Worm (Caenorhabditis elegans) whole organism, early embryonic: ENCODE data around the gene M162.5.
A peak's percentile ranks its signal among the peaks of the same experiment; 100 is the strongest.

Source experiments
- B0310.2 ChIP-seq: sonication (generic microtip); optimal IDR thresholded peaks from 2 replicates; lab custom pipeline; 2016; ENCODE audit warnings: mild to moderate bottlenecking, missing genetic modification characterization, missing compliant biosample characterization
- F13C5.2 ChIP-seq: sonication (generic microtip); optimal IDR thresholded peaks from 2 replicates; lab custom pipeline; 2017; ENCODE audit warnings: mild to moderate bottlenecking, missing genetic modification characterization, inconsistent platforms, missing compliant biosample characterization
- aly-1 ChIP-seq: sonication (generic microtip); optimal IDR thresholded peaks from 2 replicates; lab custom pipeline; 2016; ENCODE audit warnings: missing genetic modification characterization, missing compliant biosample characterization
- ama-1 ChIP-seq: fragments of 150-350 bp; optimal IDR thresholded peaks from 2 replicates; lab custom pipeline; 2014
- ceh-13 ChIP-seq: fragments of 200-800 bp; sonication (Bioruptor generic); optimal IDR thresholded peaks from 2 replicates; lab custom pipeline; 2018; ENCODE audit warnings: mild to moderate bottlenecking, missing genetic modification characterization, missing compliant biosample characterization
- ceh-36 ChIP-seq: sonication (generic microtip); optimal IDR thresholded peaks from 2 replicates; lab custom pipeline; 2016; ENCODE audit warnings: missing genetic modification characterization, inconsistent platforms, missing compliant biosample characterization
- ets-7 ChIP-seq: sonication (generic microtip); optimal IDR thresholded peaks from 2 replicates; lab custom pipeline; 2016; ENCODE audit warnings: missing genotype, missing genetic modification characterization, missing compliant biosample characterization
- flt-1 ChIP-seq: fragments of 200-800 bp; sonication (Bioruptor generic); IDR thresholded peaks from 2 replicates; pipeline ENCODE4 v1.3.6; 2022; ENCODE audit warnings: missing genetic modification characterization, missing compliant biosample characterization
- hmbx-1 ChIP-seq: sonication (generic microtip); optimal IDR thresholded peaks from 2 replicates; lab custom pipeline; 2016; ENCODE audit warnings: mild to moderate bottlenecking, missing genetic modification characterization, missing compliant biosample characterization
- hmg-4 ChIP-seq: fragments of 200-800 bp; sonication (Bioruptor generic); optimal IDR thresholded peaks from 2 replicates; lab custom pipeline; 2018; ENCODE audit warnings: mild to moderate bottlenecking, missing genetic modification characterization, missing compliant biosample characterization
- hnd-1 ChIP-seq: sonication (generic microtip); optimal IDR thresholded peaks from 2 replicates; lab custom pipeline; 2016; ENCODE audit warnings: missing genetic modification characterization, missing compliant biosample characterization
- pes-1 ChIP-seq: fragments of 200-800 bp; sonication (Bioruptor generic); IDR thresholded peaks from 2 replicates; pipeline ENCODE4 v1.3.6; 2022; ENCODE audit warnings: missing genetic modification reagents, missing genetic modification characterization, missing compliant biosample characterization
- scrt-1 ChIP-seq: fragments of 200-800 bp; sonication (Bioruptor generic); IDR thresholded peaks from 2 replicates; pipeline ENCODE4 v1.3.6; 2022; ENCODE audit warnings: missing genetic modification characterization, missing compliant biosample characterization
- sea-1 ChIP-seq: fragments of 200-800 bp; sonication (Bioruptor generic); conservative IDR thresholded peaks from 2 replicates; pipeline ENCODE4 v1.3.6; 2022; ENCODE audit warnings: missing genetic modification characterization, missing compliant biosample characterization
- tbx-11 ChIP-seq: fragments of 200-800 bp; sonication (Bioruptor generic); IDR thresholded peaks from 2 replicates; pipeline ENCODE4 v1.3.6; 2022; ENCODE audit warnings: missing genetic modification characterization, missing compliant biosample characterization
- tbx-37 ChIP-seq: fragments of 200-800 bp; sonication (Bioruptor generic); conservative IDR thresholded peaks from 2 replicates; pipeline ENCODE4 v1.3.6; 2022; ENCODE audit warnings: missing genetic modification reagents, missing genetic modification characterization, missing compliant biosample characterization
- tra-4 ChIP-seq: sonication (generic microtip); optimal IDR thresholded peaks from 2 replicates; lab custom pipeline; 2017; ENCODE audit warnings: missing genetic modification characterization, missing compliant biosample characterization

Gene M162.5

ce11 chrV:19724589-19724988 lies 36.3 kb upstream of the M162.5 start:
- TF ChIP-seq B0310.2 (tag; lab: Kevin White, UChicago) (no peak), flt-1 (GFP tag; lab: Robert Waterston, UW) (no peak), hmg-4 (GFP tag; lab: Kevin White, UChicago) (no peak), sea-1 (GFP tag; lab: Robert Waterston, UW) (no peak), aly-1 (tag; lab: Kevin White, UChicago) (no peak), ceh-36 (tag; lab: Kevin White, UChicago) (no peak)

ce11 chrV:19727990-19728389 lies 32.9 kb upstream of the M162.5 start:
- TF ChIP-seq ceh-13 (GFP tag; lab: Kevin White, UChicago), result no peak
- TF ChIP-seq ets-7, result no peak
- no peak for TF ChIP-seq tbx-11 (GFP tag; lab: Robert Waterston, UW)
- no peak for TF ChIP-seq scrt-1 (GFP tag; lab: Robert Waterston, UW)
- no peak for TF ChIP-seq F13C5.2
- no peak for TF ChIP-seq tra-4 (tag; lab: Kevin White, UChicago)
- TF ChIP-seq ama-1, result no peak
- no peak for TF ChIP-seq flt-1 (GFP tag; lab: Robert Waterston, UW)
- no peak for TF ChIP-seq hmbx-1 (tag; lab: Kevin White, UChicago)
- no peak for TF ChIP-seq B0310.2 (tag; lab: Kevin White, UChicago)
- TF ChIP-seq hnd-1 (tag; lab: Kevin White, UChicago), result no peak
- no peak for TF ChIP-seq aly-1 (tag; lab: Kevin White, UChicago)
- TF ChIP-seq hmg-4 (GFP tag; lab: Kevin White, UChicago), result no peak
- TF ChIP-seq pes-1 (GFP tag; lab: Robert Waterston, UW), result no peak
- TF ChIP-seq ceh-36 (tag; lab: Kevin White, UChicago), result no peak

ce11 chrV:19728731-19729130 lies 32.1 kb upstream of the M162.5 start, which contains the start of gene Y116F11A.3:
Y116F11A.3 (plus strand) TSS chrV:19729031.
- no peak for TF ChIP-seq scrt-1 (GFP tag; lab: Robert Waterston, UW)
- TF ChIP-seq flt-1 (GFP tag; lab: Robert Waterston, UW), result no peak
- TF ChIP-seq tra-4 (tag; lab: Kevin White, UChicago), result no peak
- no peak for TF ChIP-seq ama-1
- TF ChIP-seq tbx-37 (GFP tag; lab: Robert Waterston, UW), result no peak
- no peak for TF ChIP-seq ceh-13 (GFP tag; lab: Kevin White, UChicago)
- no peak for TF ChIP-seq hmbx-1 (tag; lab: Kevin White, UChicago)

ce11 chrV:19730280-19730679 lies 30.6 kb upstream of the M162.5 start, which contains the start of gene Y116F11A.1:
Y116F11A.1 (plus strand) TSS chrV:19730580.
- TF ChIP-seq ceh-36 (tag; lab: Kevin White, UChicago), result no peak
- TF ChIP-seq hnd-1 (tag; lab: Kevin White, UChicago), result no peak
- no peak for TF ChIP-seq tbx-37 (GFP tag; lab: Robert Waterston, UW)
- TF ChIP-seq F13C5.2, result no peak
- TF ChIP-seq sea-1 (GFP tag; lab: Robert Waterston, UW), result no peak
- TF ChIP-seq hmbx-1 (tag; lab: Kevin White, UChicago), result no peak
- TF ChIP-seq tra-4 (tag; lab: Kevin White, UChicago), result no peak
- TF ChIP-seq aly-1 (tag; lab: Kevin White, UChicago), result no peak
- TF ChIP-seq ets-7, result no peak
- no peak for TF ChIP-seq ama-1
- TF ChIP-seq scrt-1 (GFP tag; lab: Robert Waterston, UW), result no peak
- no peak for TF ChIP-seq pes-1 (GFP tag; lab: Robert Waterston, UW)
- no peak for TF ChIP-seq B0310.2 (tag; lab: Kevin White, UChicago)
- TF ChIP-seq flt-1 (GFP tag; lab: Robert Waterston, UW), result no peak
- TF ChIP-seq hmg-4 (GFP tag; lab: Kevin White, UChicago), result no peak
- no peak for TF ChIP-seq ceh-13 (GFP tag; lab: Kevin White, UChicago)
- TF ChIP-seq tbx-11 (GFP tag; lab: Robert Waterston, UW), result no peak

- no peak for TF ChIP-seq ets-7
- peak; percentile 54; the same call in 1 of the 2 replicates for TF ChIP-seq pes-1 (GFP tag; lab: Robert Waterston, UW)
Measured at ce11 chrV:19733728-19734127, 27.1 kb upstream of the M162.5 start.

ce11 chrV:19737458-19737857 lies 23.4 kb upstream of the M162.5 start, which contains the start of gene W04E12.7:
W04E12.7 (minus strand) TSS chrV:19737558.
- TF ChIP-seq flt-1 (GFP tag; lab: Robert Waterston, UW), result no peak
- no peak for TF ChIP-seq ama-1
- TF ChIP-seq ceh-36 (tag; lab: Kevin White, UChicago), result no peak
- no peak for TF ChIP-seq scrt-1 (GFP tag; lab: Robert Waterston, UW)
- no peak for TF ChIP-seq sea-1 (GFP tag; lab: Robert Waterston, UW)
- TF ChIP-seq F13C5.2, result no peak
- TF ChIP-seq aly-1 (tag; lab: Kevin White, UChicago), result no peak
- TF ChIP-seq hmg-4 (GFP tag; lab: Kevin White, UChicago), result no peak
- no peak for TF ChIP-seq hnd-1 (tag; lab: Kevin White, UChicago)
- no peak for TF ChIP-seq pes-1 (GFP tag; lab: Robert Waterston, UW)
- TF ChIP-seq ceh-13 (GFP tag; lab: Kevin White, UChicago), result no peak
- no peak for TF ChIP-seq tra-4 (tag; lab: Kevin White, UChicago)
- no peak for TF ChIP-seq tbx-37 (GFP tag; lab: Robert Waterston, UW)
- no peak for TF ChIP-seq tbx-11 (GFP tag; lab: Robert Waterston, UW)
- TF ChIP-seq hmbx-1 (tag; lab: Kevin White, UChicago), result no peak
- TF ChIP-seq ets-7, result no peak
- TF ChIP-seq B0310.2 (tag; lab: Kevin White, UChicago), result no peak

- TF ChIP-seq ama-1 (no peak), hmbx-1 (tag; lab: Kevin White, UChicago) (no peak), tbx-11 (GFP tag; lab: Robert Waterston, UW) (no peak), scrt-1 (GFP tag; lab: Robert Waterston, UW) (no peak)
Measured at ce11 chrV:19738117-19738516, 22.7 kb upstream of the M162.5 start, which contains the start of gene fbxa-131. fbxa-131 (plus strand) TSS chrV:19738417.
